Fruit fly (Drosophila melanogaster): ENCODE data around the gene CG14286.

The CG14286 gene

dm6 chr3R:19073002-19073401, 49.1 kb downstream of the CG14286 start:
- TF ChIP-seq CG11617 (GFP tag; optimal IDR thresholded peaks at IDR 0.05) (peak; percentile 23), CG33017 (tag; optimal IDR thresholded peaks at IDR 0.05) (peak; percentile 14), tj (GFP tag; optimal IDR thresholded peaks at IDR 0.05) (peak; percentile 5), kay (GFP tag; ENCODE audit: borderline replicate concordance) (peak; percentile 89), pad (GFP tag; optimal IDR thresholded peaks at IDR 0.05) (peak; percentile 2), bab1 (GFP tag; optimal IDR thresholded peaks at IDR 0.05) (peak; percentile 58), cnc (optimal IDR thresholded peaks at IDR 0.05) (no peak), Mnt (GFP tag; optimal IDR thresholded peaks at IDR 0.05) (no peak), cic (GFP tag; optimal IDR thresholded peaks at IDR 0.05) (peak; percentile 36), Clk (GFP tag; optimal IDR thresholded peaks at IDR 0.05) (no peak), CG7101 (tag; optimal IDR thresholded peaks at IDR 0.05) (peak; percentile 49), Hr96 (GFP tag; optimal IDR thresholded peaks at IDR 0.05) (peak; percentile 10), CG1620 (GFP tag; optimal IDR thresholded peaks at IDR 0.05) (no peak), Crg-1 (GFP tag; optimal IDR thresholded peaks at IDR 0.05) (no peak), CG14711 (tag; optimal IDR thresholded peaks at IDR 0.05) (peak; percentile 15), CG12768 (GFP tag; optimal IDR thresholded peaks at IDR 0.05) (peak; percentile 16), ovo (GFP tag; optimal IDR thresholded peaks at IDR 0.05) (no peak), CG7045 (GFP tag; optimal IDR thresholded peaks at IDR 0.05) (peak; percentile 59), CG5204 (GFP tag; optimal IDR thresholded peaks at IDR 0.05) (peak; percentile 58), toe (GFP tag; optimal IDR thresholded peaks at IDR 0.05) (peak; percentile 21)

- TF ChIP-seq Clk (GFP tag; optimal IDR thresholded peaks at IDR 0.05) = no peak
Observed at dm6 chr3R:19074207-19074606, 50.3 kb downstream of the CG14286 start.
